Worm (Caenorhabditis elegans) whole organism, young adult: ENCODE data around the gene clec-31.
A peak's percentile ranks its signal among the peaks of the same experiment; 100 is the strongest.

Experiments
- B0261.1 ChIP-seq: sonication (generic microtip); optimal IDR thresholded peaks from 2 replicates; lab custom pipeline; 2016; ENCODE audit warnings: mild to moderate bottlenecking, missing genetic modification characterization, moderate library complexity, missing compliant biosample characterization
- D2030.7 ChIP-seq: fragments of 200-800 bp; sonication (Bioruptor generic); IDR thresholded peaks from 2 replicates; pipeline ENCODE4 v1.3.6; 2022; ENCODE audit warnings: missing genetic modification reagents, missing genetic modification characterization, missing compliant biosample characterization
- F22D6.2 ChIP-seq: sonication (generic microtip); optimal IDR thresholded peaks from 2 replicates; lab custom pipeline; 2016; ENCODE audit warnings: mild to moderate bottlenecking, missing genetic modification characterization, missing compliant biosample characterization
- F37B4.10 ChIP-seq: fragments of 200-800 bp; sonication (Bioruptor generic); IDR thresholded peaks from 2 replicates; pipeline ENCODE4 v1.3.6; 2022; ENCODE audit warnings: missing genetic modification characterization, missing compliant biosample characterization
- F52B5.7 ChIP-seq: sonication (generic microtip); optimal IDR thresholded peaks from 2 replicates; lab custom pipeline; 2016; ENCODE audit warnings: mild to moderate bottlenecking, missing genetic modification characterization, missing compliant biosample characterization
- Y53F4B.3 ChIP-seq: fragments of 200-800 bp; sonication (Bioruptor generic); IDR thresholded peaks from 2 replicates; pipeline ENCODE4 v1.3.6; 2022; ENCODE audit warnings: missing genetic modification reagents, missing genetic modification characterization, missing compliant biosample characterization
- Y79H2A.3 ChIP-seq: fragments of 200-800 bp; sonication (Bioruptor generic); conservative IDR thresholded peaks from 2 replicates; pipeline ENCODE4 v1.3.6; 2022; ENCODE audit warnings: missing genetic modification reagents, missing genetic modification characterization, missing compliant biosample characterization
- Y95B8A.8 ChIP-seq: fragments of 200-800 bp; sonication (Bioruptor generic); IDR thresholded peaks from 2 replicates; pipeline ENCODE4 v1.3.6; 2022; ENCODE audit warnings: missing genetic modification reagents, missing genetic modification characterization, missing compliant biosample characterization
- attf-3 ChIP-seq: fragments of 200-800 bp; sonication (Bioruptor generic); conservative IDR thresholded peaks from 2 replicates; pipeline ENCODE4 v1.3.6; 2022; ENCODE audit warnings: missing genetic modification reagents, missing genetic modification characterization, missing compliant biosample characterization
- ccch-3 ChIP-seq: fragments of 200-800 bp; sonication (Bioruptor generic); optimal IDR thresholded peaks from 2 replicates; lab custom pipeline; 2018; ENCODE audit warnings: mild to moderate bottlenecking, missing genetic modification characterization, missing compliant biosample characterization
- cebp-1 ChIP-seq, 2 experiments: fragments of 200-800 bp in 1 of 2; sonication (Bioruptor generic) in 1 of 2; sonication (generic microtip) in 1 of 2; IDR thresholded peaks in 1 of 2; optimal IDR thresholded peaks in 1 of 2; 2 replicates each; pipeline versions ENCODE4 v1.3.6 to Lab custom; 2017 to 2022; ENCODE audit warnings: missing compliant biosample characterization in 2 of 2, missing genetic modification characterization in 2 of 2, mild to moderate bottlenecking in 1 of 2, missing genetic modification reagents in 1 of 2, moderate library complexity in 1 of 2
- ceh-79 ChIP-seq: sonication (generic microtip); optimal IDR thresholded peaks from 2 replicates; lab custom pipeline; 2017; ENCODE audit warnings: mild to moderate bottlenecking, missing genetic modification characterization, missing compliant biosample characterization
- chd-7 ChIP-seq: sonication (generic microtip); optimal IDR thresholded peaks from 2 replicates; lab custom pipeline; 2016; ENCODE audit warnings: mild to moderate bottlenecking, missing genetic modification characterization, moderate library complexity, missing compliant biosample characterization
- die-1 ChIP-seq: sonication (generic microtip); optimal IDR thresholded peaks from 2 replicates; lab custom pipeline; 2016; ENCODE audit warnings: missing genotype, mild to moderate bottlenecking, missing genetic modification characterization, missing compliant biosample characterization
- egl-44 ChIP-seq: fragments of 200-800 bp; sonication (Bioruptor generic); IDR thresholded peaks from 2 replicates; pipeline ENCODE4 v1.3.6; 2022; ENCODE audit warnings: missing genetic modification reagents, missing genetic modification characterization, missing compliant biosample characterization
- ekl-4 ChIP-seq: fragments of 200-800 bp; sonication (Bioruptor generic); IDR thresholded peaks from 2 replicates; pipeline ENCODE4 v1.3.6; 2022; ENCODE audit warnings: missing genetic modification reagents, missing genetic modification characterization, missing compliant biosample characterization
- ets-4 ChIP-seq: fragments of 200-800 bp; sonication (Bioruptor generic); optimal IDR thresholded peaks from 2 replicates; lab custom pipeline; 2018; ENCODE audit warnings: mild to moderate bottlenecking, missing genetic modification characterization, missing compliant biosample characterization
- gei-17 ChIP-seq: fragments of 200-800 bp; sonication (Bioruptor generic); optimal IDR thresholded peaks from 2 replicates; lab custom pipeline; 2018; ENCODE audit warnings: mild to moderate bottlenecking, missing genetic modification characterization, missing compliant biosample characterization
- hmg-20 ChIP-seq: fragments of 200-800 bp; sonication (Bioruptor generic); IDR thresholded peaks from 2 replicates; pipeline ENCODE4 v1.3.6; 2022; ENCODE audit warnings: missing genetic modification reagents, missing genetic modification characterization, missing compliant biosample characterization
- hsf-1 ChIP-seq: fragments of 200-800 bp; sonication (Bioruptor generic); IDR thresholded peaks from 2 replicates; pipeline ENCODE4 v1.3.6; 2022; ENCODE audit warnings: missing genetic modification reagents, missing genetic modification characterization, missing compliant biosample characterization
- lin-54 ChIP-seq: fragments of 200-800 bp; sonication (Bioruptor generic); optimal IDR thresholded peaks from 2 replicates; lab custom pipeline; 2018; ENCODE audit warnings: mild to moderate bottlenecking, missing genetic modification characterization, missing compliant biosample characterization
- lsy-27 ChIP-seq: sonication (generic microtip); optimal IDR thresholded peaks from 2 replicates; lab custom pipeline; 2017; ENCODE audit warnings: missing genetic modification characterization, mild to moderate bottlenecking, missing compliant biosample characterization, antibody characterized with exemption, missing genotype, borderline replicate concordance; ENCODE audit not compliant: insufficient read depth
- madf-6 ChIP-seq: fragments of 200-800 bp; sonication (Bioruptor generic); IDR thresholded peaks from 2 replicates; pipeline ENCODE4 v1.3.6; 2022; ENCODE audit warnings: missing genetic modification reagents, missing genetic modification characterization, missing compliant biosample characterization
- mcd-1 ChIP-seq: fragments of 200-800 bp; sonication (Bioruptor generic); IDR thresholded peaks from 2 replicates; pipeline ENCODE4 v1.3.6; 2022; ENCODE audit warnings: missing genetic modification reagents, missing genetic modification characterization, missing compliant biosample characterization
- mes-4 ChIP-seq: sonication (generic microtip); optimal IDR thresholded peaks from 2 replicates; lab custom pipeline; 2016; ENCODE audit warnings: missing genotype, missing genetic modification characterization, missing compliant biosample characterization
- mxl-1 ChIP-seq: sonication (generic microtip); optimal IDR thresholded peaks from 2 replicates; lab custom pipeline; 2016; ENCODE audit warnings: missing genetic modification characterization, missing compliant biosample characterization
- nfya-1 ChIP-seq: sonication (generic microtip); optimal IDR thresholded peaks from 2 replicates; lab custom pipeline; 2017; ENCODE audit warnings: antibody characterized with exemption, missing compliant biosample characterization, missing genetic modification characterization, borderline replicate concordance; ENCODE audit not compliant: insufficient read depth
- nfyb-1 ChIP-seq: fragments of 200-800 bp; sonication (Bioruptor generic); IDR thresholded peaks from 2 replicates; pipeline ENCODE4 v1.3.6; 2022; ENCODE audit warnings: missing genetic modification reagents, missing genetic modification characterization, missing compliant biosample characterization
- nhr-120 ChIP-seq: fragments of 200-800 bp; sonication (Bioruptor generic); IDR thresholded peaks from 2 replicates; pipeline ENCODE4 v1.3.6; 2022; ENCODE audit warnings: missing genetic modification characterization, missing compliant biosample characterization
- nhr-80 ChIP-seq: sonication (generic microtip); optimal IDR thresholded peaks from 2 replicates; lab custom pipeline; 2016; ENCODE audit warnings: missing genetic modification characterization, missing compliant biosample characterization
- nhr-90 ChIP-seq: sonication (generic microtip); optimal IDR thresholded peaks from 2 replicates; lab custom pipeline; 2016; ENCODE audit warnings: missing genotype, mild to moderate bottlenecking, missing genetic modification characterization, missing compliant biosample characterization
- sea-2 ChIP-seq: fragments of 200-800 bp; sonication (Bioruptor generic); IDR thresholded peaks from 2 replicates; pipeline ENCODE4 v1.3.6; 2022; ENCODE audit warnings: missing genetic modification characterization, missing compliant biosample characterization
- snpc-4 ChIP-seq, 5 experiments: fragments of 150-350 bp in 1 of 5; sonication (generic microtip) in 4 of 5; optimal IDR thresholded peaks; 2 replicates each; lab custom pipeline; 2014 to 2018; ENCODE audit warnings: missing genetic modification characterization in 5 of 5, missing biosample characterization in 3 of 5, antibody characterized with exemption in 2 of 5, mild to moderate bottlenecking in 2 of 5, missing compliant biosample characterization in 2 of 5, missing genotype in 2 of 5, moderate library complexity in 2 of 5, missing genetic modification reagents in 1 of 5
- zim-3 ChIP-seq: sonication (generic microtip); optimal IDR thresholded peaks from 2 replicates; lab custom pipeline; 2017; ENCODE audit warnings: mild to moderate bottlenecking, missing genetic modification characterization, moderate library complexity, missing compliant biosample characterization
- ztf-22 ChIP-seq: fragments of 200-800 bp; sonication (Bioruptor generic); optimal IDR thresholded peaks from 2 replicates; lab custom pipeline; 2018; ENCODE audit warnings: mild to moderate bottlenecking, missing genetic modification characterization, moderate library complexity, missing compliant biosample characterization
- ztf-6 ChIP-seq: fragments of 200-800 bp; sonication (Bioruptor generic); IDR thresholded peaks from 2 replicates; pipeline ENCODE4 v1.3.6; 2022; ENCODE audit warnings: missing genetic modification reagents, missing genetic modification characterization, missing compliant biosample characterization

clec-31 gene

DNA sequence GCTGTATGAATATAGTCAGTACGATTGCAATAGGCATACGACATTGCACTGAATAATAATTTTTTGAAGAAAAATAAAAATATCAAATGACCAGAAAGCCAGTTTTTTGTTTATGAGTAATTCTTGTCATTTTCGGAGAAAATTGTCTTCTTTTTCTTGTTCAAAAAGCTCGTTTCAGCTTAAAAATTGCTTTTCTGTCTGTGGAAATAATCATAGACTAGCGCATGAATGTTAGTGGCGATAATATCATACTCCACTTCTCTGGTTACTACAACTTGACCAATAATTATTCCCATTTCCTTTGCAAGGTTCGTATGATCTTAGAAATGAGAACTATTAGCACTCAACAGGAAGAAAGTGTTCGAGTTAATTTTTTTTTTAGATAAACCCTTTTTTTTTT lies 30.4 kb downstream of the clec-31 start, which contains the start of gene srh-216:
Gene srh-216, minus strand, starts transcription at position 101 of the 400 bp plus-strand sequence.
- TF ChIP-seq ekl-4 = no peak
- TF ChIP-seq madf-6 (GFP tag; lab: Robert Waterston, UW) = no peak
- TF ChIP-seq B0261.1 (tag; lab: Kevin White, UChicago) = no peak
- no peak for TF ChIP-seq nhr-90 (tag; lab: Kevin White, UChicago)
- TF ChIP-seq F52B5.7 (tag; lab: Kevin White, UChicago) = no peak
- TF ChIP-seq ccch-3 = no peak
- TF ChIP-seq zim-3 = no peak
- no peak for TF ChIP-seq Y95B8A.8 (GFP tag; lab: Robert Waterston, UW)
- no peak for TF ChIP-seq attf-3 (GFP tag; lab: Robert Waterston, UW)
- no peak for TF ChIP-seq lin-54 (GFP tag; lab: Kevin White, UChicago)
- no peak for TF ChIP-seq snpc-4 (GFP tag; optimal IDR thresholded peaks at IDR 0.05; lab: Kevin White, UChicago)
- no peak for TF ChIP-seq snpc-4 (tag; optimal IDR thresholded peaks at IDR 0.05; lab: Kevin White, UChicago)
- TF ChIP-seq ztf-22 (GFP tag; lab: Kevin White, UChicago) = no peak
- TF ChIP-seq ets-4 (GFP tag; lab: Kevin White, UChicago) = no peak
- TF ChIP-seq sea-2 (GFP tag; lab: Robert Waterston, UW) = no peak
- TF ChIP-seq, all 124 proteins: peak for 0

DNA sequence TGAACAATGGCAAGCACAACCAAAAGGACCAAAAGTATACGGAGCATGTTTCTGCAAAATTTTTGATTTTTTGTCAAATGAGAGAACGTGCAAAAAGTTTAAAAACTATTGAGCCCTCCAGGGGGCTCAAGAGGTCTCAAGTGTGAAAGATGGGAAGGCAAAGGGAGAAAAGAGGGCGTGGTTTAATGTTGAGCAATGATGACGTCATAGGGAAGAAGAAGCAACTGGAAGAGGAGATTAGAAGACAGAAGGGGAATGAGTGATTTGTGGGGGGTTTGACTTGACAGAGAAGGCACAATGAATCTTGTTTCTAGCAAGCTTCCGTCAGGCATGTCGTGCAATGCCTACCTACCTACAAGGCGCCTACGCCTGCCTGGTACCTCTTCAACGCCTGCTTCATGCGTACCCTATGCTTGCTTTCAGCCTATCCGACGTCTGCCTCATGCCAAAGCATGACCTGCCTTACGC lies 36.6 kb downstream of the clec-31 start, which contains the start of gene T20B3.14:
Gene T20B3.14, minus strand, starts transcription at position 51 of the 468 bp plus-strand sequence.
- TF ChIP-seq F37B4.10 (GFP tag; lab: Robert Waterston, UW) (0 out of 2 replicates have a peak, but pooled peaks have one; percentile 89), ztf-6 (GFP tag; lab: Robert Waterston, UW) (no peak), Y53F4B.3 (GFP tag; lab: Robert Waterston, UW) (no peak), mes-4 (no peak)

DNA sequence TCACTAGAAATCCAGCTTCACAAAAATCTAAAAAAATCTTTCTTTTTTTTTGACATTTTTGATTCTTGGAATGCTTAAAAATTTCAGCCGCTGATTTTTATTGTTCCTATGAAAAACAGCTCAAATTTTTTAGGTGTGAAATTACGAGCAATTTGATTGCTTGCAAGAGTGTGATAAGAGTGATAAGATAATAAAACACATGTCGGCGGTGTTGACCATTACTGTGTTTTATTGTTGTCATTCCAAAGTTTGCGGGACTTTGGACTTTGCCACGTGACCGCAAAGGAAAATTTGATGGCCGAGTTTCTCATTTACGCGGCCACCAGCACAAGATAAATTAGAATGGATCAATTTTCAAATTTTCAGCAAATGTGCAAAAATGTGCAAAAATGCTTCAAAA lies 41.2 kb downstream of the clec-31 start:
- TF ChIP-seq D2030.7 (GFP tag; lab: Robert Waterston, UW) = no peak
- TF ChIP-seq cebp-1 (GFP tag; IDR thresholded peaks at IDR 0.05; lab: Robert Waterston, UW) = no peak
- peak; percentile 17 for TF ChIP-seq cebp-1 (tag; optimal IDR thresholded peaks at IDR 0.05; lab: Kevin White, UChicago)
- TF ChIP-seq snpc-4 (GFP tag; optimal IDR thresholded peaks at IDR 0.05; lab: Kevin White, UChicago) = no peak
- peak in 1 of 4 experiments; percentile 18 for TF ChIP-seq snpc-4 (tag; optimal IDR thresholded peaks at IDR 0.05; lab: Kevin White, UChicago)
- peak; percentile 56 for TF ChIP-seq nhr-80 (tag; lab: Kevin White, UChicago)
- TF ChIP-seq mes-4 = no peak

DNA sequence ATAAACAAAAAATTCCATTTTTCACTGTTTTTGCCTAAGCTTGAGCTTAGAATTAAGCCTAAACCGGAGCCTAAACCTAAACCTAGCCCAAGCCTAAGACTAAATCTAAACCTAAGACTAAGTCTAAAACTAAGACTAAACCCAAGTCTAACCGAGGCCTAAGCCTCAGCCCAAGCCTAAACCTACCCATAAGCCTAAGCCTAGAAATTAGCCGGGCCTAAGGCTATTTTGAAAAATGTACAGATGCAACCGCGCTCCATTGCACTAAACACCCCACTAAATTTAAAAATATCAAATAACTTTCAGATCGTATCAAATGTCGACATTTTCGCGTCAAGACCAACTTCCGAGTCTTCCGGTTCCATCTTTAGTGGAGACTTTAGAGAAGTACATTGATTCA lies 42.6 kb downstream of the clec-31 start, which contains the start of gene T20B3.1:
Gene T20B3.1, plus strand, starts transcription at position 301 of the 400 bp plus-strand sequence.
- TF ChIP-seq die-1 (tag; lab: Kevin White, UChicago) (no peak), egl-44 (GFP tag; lab: Robert Waterston, UW) (no peak), ekl-4 (no peak), nhr-120 (GFP tag; lab: Robert Waterston, UW) (no peak), mcd-1 (GFP tag; lab: Robert Waterston, UW) (no peak), F22D6.2 (tag; lab: Kevin White, UChicago) (no peak), D2030.7 (GFP tag; lab: Robert Waterston, UW) (no peak), nfyb-1 (GFP tag; lab: Robert Waterston, UW) (no peak), hmg-20 (no peak), gei-17 (GFP tag; lab: Kevin White, UChicago) (no peak), nfya-1 (no peak), mxl-1 (no peak), ceh-79 (tag; lab: Kevin White, UChicago) (no peak), hsf-1 (GFP tag; lab: Robert Waterston, UW) (no peak), Y79H2A.3 (no peak), chd-7 (no peak), lsy-27 (tag; lab: Kevin White, UChicago) (no peak)
